Worm (Caenorhabditis elegans): Measurements from ENCODE around the gene nlp-61.

ce11 chrX:7607982-7608381 is 19.5 kb upstream of the nlp-61 start, which contains the start of gene twk-17:
- TF ChIP-seq W03F9.2 (tag; optimal IDR thresholded peaks at IDR 0.05) (no peak), him-1 (tag; optimal IDR thresholded peaks at IDR 0.05) (no peak), dao-5 (tag; optimal IDR thresholded peaks at IDR 0.05) (no peak)

Data from whole organism, L4/young adult.